Fruit fly (Drosophila melanogaster): ENCODE measurements around the gene CG3529.

- TF ChIP-seq CG8632 (GFP tag; optimal IDR thresholded peaks at IDR 0.05) (no peak), ss (GFP tag; optimal IDR thresholded peaks at IDR 0.05) (no peak), CG11294 (GFP tag; IDR thresholded peaks at IDR 0.05) (no peak), topi (GFP tag; optimal IDR thresholded peaks at IDR 0.05) (no peak), Eip93F (GFP tag; optimal IDR thresholded peaks at IDR 0.05) (no peak)
Measured at dm6 chr3L:9398028-9398427, 48.6 kb upstream of the CG3529 start.
